Fruit fly (Drosophila melanogaster) whole organism, adult: Measurements from ENCODE around the gene CG2772.

ENCODE experiments used
- CG11617 ChIP-seq: fragments of 200-800 bp; sonication (Bioruptor generic); optimal IDR thresholded peaks from 2 replicates; lab custom pipeline; 2017; ENCODE audit warnings: mild to moderate bottlenecking, missing biosample characterization, missing genetic modification reagents, missing genetic modification characterization
- CG12768 ChIP-seq: fragments of 200-800 bp; sonication (Bioruptor generic); optimal IDR thresholded peaks from 2 replicates; lab custom pipeline; 2017; ENCODE audit warnings: missing biosample characterization, missing genetic modification characterization, mild to moderate bottlenecking, moderate library complexity, missing genetic modification reagents
- CG1620 ChIP-seq: fragments of 200-800 bp; sonication (Bioruptor generic); optimal IDR thresholded peaks from 2 replicates; lab custom pipeline; 2016; ENCODE audit warnings: missing biosample characterization, missing genetic modification characterization
- CG33017 ChIP-seq: fragments of 200-800 bp; sonication (Bioruptor generic); optimal IDR thresholded peaks from 2 replicates; lab custom pipeline; 2018; ENCODE audit warnings: missing biosample characterization, mild to moderate bottlenecking, missing genetic modification characterization, moderate library complexity
- CG5204 ChIP-seq: fragments of 200-800 bp; sonication (Bioruptor generic); optimal IDR thresholded peaks from 2 replicates; lab custom pipeline; 2016; ENCODE audit warnings: missing biosample characterization, missing genetic modification characterization
- CG7045 ChIP-seq: fragments of 200-800 bp; sonication (Bioruptor generic); optimal IDR thresholded peaks from 2 replicates; lab custom pipeline; 2017; ENCODE audit warnings: missing biosample characterization, mild to moderate bottlenecking, missing genetic modification characterization
- CG7101 ChIP-seq: fragments of 200-800 bp; sonication (Bioruptor generic); optimal IDR thresholded peaks from 2 replicates; lab custom pipeline; 2018; ENCODE audit warnings: missing biosample characterization, mild to moderate bottlenecking, missing genetic modification characterization, moderate library complexity
- Clk ChIP-seq: fragments of 200-800 bp; sonication (Bioruptor generic); optimal IDR thresholded peaks from 2 replicates; lab custom pipeline; 2017; ENCODE audit warnings: missing biosample characterization, missing genetic modification characterization
- Hr96 ChIP-seq: fragments of 200-800 bp; sonication (Bioruptor generic); optimal IDR thresholded peaks from 2 replicates; lab custom pipeline; 2016; ENCODE audit warnings: missing biosample characterization, missing genetic modification characterization
- Mnt ChIP-seq: fragments of 200-800 bp; sonication (Bioruptor generic); optimal IDR thresholded peaks from 2 replicates; lab custom pipeline; 2016; ENCODE audit warnings: missing biosample characterization, mild to moderate bottlenecking, missing genetic modification characterization
- ovo ChIP-seq: fragments of 200-800 bp; sonication (Bioruptor generic); optimal IDR thresholded peaks from 2 replicates; lab custom pipeline; 2016; ENCODE audit warnings: missing biosample characterization, missing genetic modification characterization
- toe ChIP-seq: fragments of 200-800 bp; sonication (Bioruptor generic); optimal IDR thresholded peaks from 2 replicates; lab custom pipeline; 2016; ENCODE audit warnings: missing biosample characterization, missing genetic modification characterization

- no peak for TF ChIP-seq CG11617 (GFP tag; lab: Kevin White, UChicago)
- TF ChIP-seq CG7045: no peak
- no peak for TF ChIP-seq CG5204 (GFP tag; lab: Kevin White, UChicago)
- TF ChIP-seq toe (GFP tag; lab: Kevin White, UChicago): no peak
- no peak for TF ChIP-seq Hr96
- TF ChIP-seq CG7101 (tag; lab: Kevin White, UChicago): no peak
- no peak for TF ChIP-seq CG33017 (tag; lab: Kevin White, UChicago)
- TF ChIP-seq ovo: no peak
- no peak for TF ChIP-seq CG12768
- no peak for TF ChIP-seq CG1620 (GFP tag; lab: Kevin White, UChicago)
- TF ChIP-seq Mnt (GFP tag; lab: Kevin White, UChicago): no peak
- no peak for TF ChIP-seq Clk (GFP tag; lab: Kevin White, UChicago)
Observed at dm6 chr2L:3407722-3408121, 38.1 kb upstream of the CG2772 start.
